Worm (Caenorhabditis elegans) whole organism, L2 larva: ENCODE data around the gene cyp-37B1.

Experiments used
- C34F6.9 ChIP-seq: fragments of 150-350 bp; optimal IDR thresholded peaks from 2 replicates; lab custom pipeline; 2014; ENCODE audit warnings: missing biosample characterization, missing genetic modification characterization
- F13H6.1 ChIP-seq: sonication (generic microtip); optimal IDR thresholded peaks from 2 replicates; lab custom pipeline; 2016; ENCODE audit warnings: missing genetic modification characterization, missing compliant biosample characterization
- ZK546.5 ChIP-seq: sonication (generic microtip); optimal IDR thresholded peaks from 2 replicates; lab custom pipeline; 2017; ENCODE audit warnings: missing biosample characterization, missing genetic modification characterization
- gmeb-1 ChIP-seq: fragments of 150-350 bp; optimal IDR thresholded peaks from 2 replicates; lab custom pipeline; 2014; ENCODE audit warnings: missing biosample characterization, missing genetic modification characterization
- mdl-1 ChIP-seq, 2 experiments: fragments of 150-350 bp in 1 of 2; sonication (generic microtip) in 1 of 2; optimal IDR thresholded peaks; 2 replicates each; lab custom pipeline; 2017; ENCODE audit warnings: missing biosample characterization in 2 of 2, missing genetic modification characterization in 2 of 2
- nhr-237 ChIP-seq: fragments of 150-350 bp; optimal IDR thresholded peaks from 2 replicates; lab custom pipeline; 2014; ENCODE audit warnings: missing biosample characterization, missing genetic modification characterization
- skn-1 ChIP-seq: sonication (generic microtip); optimal IDR thresholded peaks from 2 replicates; lab custom pipeline; 2017; ENCODE audit warnings: missing biosample characterization, missing genetic modification characterization
- snpc-4 ChIP-seq: fragments of 150-350 bp; optimal IDR thresholded peaks from 2 replicates; lab custom pipeline; 2014; ENCODE audit warnings: missing biosample characterization, missing genetic modification characterization
- unc-55 ChIP-seq: fragments of 150-350 bp; sonication (generic microtip); optimal IDR thresholded peaks from 3 replicates; lab custom pipeline; 2014; ENCODE audit warnings: missing biosample characterization, missing genetic modification reagents, missing genetic modification characterization
- unc-62 ChIP-seq: fragments of 150-350 bp; optimal IDR thresholded peaks from 2 replicates; lab custom pipeline; 2014; ENCODE audit warnings: missing biosample characterization, missing genetic modification reagents, missing genetic modification characterization

DNA sequence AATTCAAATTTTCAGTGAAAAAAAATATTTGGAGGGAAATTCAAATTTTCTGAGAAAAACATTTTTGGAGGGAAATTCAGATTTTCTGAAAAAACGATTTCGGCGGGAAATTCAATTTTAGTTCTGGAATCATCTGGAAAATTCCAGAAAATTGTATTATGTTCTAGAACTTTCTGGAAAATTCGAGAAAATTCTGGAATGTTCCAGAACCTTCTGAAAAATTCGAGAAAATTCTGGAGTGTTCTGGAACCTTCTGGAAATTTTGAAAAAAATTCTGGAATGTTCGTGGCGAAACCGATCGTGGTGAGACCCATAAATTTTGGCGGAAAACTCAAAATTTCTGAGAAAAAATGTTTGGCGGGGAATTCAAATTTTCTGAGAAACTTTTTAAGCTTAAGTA is 44.2 kb downstream of the cyp-37B1 start:
- TF ChIP-seq unc-55 (GFP tag; lab: Kevin White, UChicago) (no peak), ZK546.5 (no peak), C34F6.9 (tag; lab: Kevin White, UChicago) (no peak), snpc-4 (no peak), mdl-1 (tag; optimal IDR thresholded peaks at IDR 0.05; lab: Kevin White, UChicago) (no peak), F13H6.1 (tag; lab: Kevin White, UChicago) (no peak), unc-62 (no peak), skn-1 (no peak), nhr-237 (no peak), gmeb-1 (tag; lab: Kevin White, UChicago) (no peak)
